Worm (Caenorhabditis elegans): ENCODE results near the gene ptr-19.

Gene ptr-19

ce11 chrIII:10832636-10833035 lies 51.0 kb downstream of the ptr-19 start, which contains the start of gene sbsp-1:
Gene sbsp-1, plus strand, starts transcription at chrIII:10832936.
- TF ChIP-seq nhr-12 (tag; optimal IDR thresholded peaks at IDR 0.05), result no peak
- no peak for TF ChIP-seq unc-120 (tag; optimal IDR thresholded peaks at IDR 0.05; ENCODE audit: poor library complexity, severe bottlenecking)
- no peak for TF ChIP-seq nhr-28 (tag; optimal IDR thresholded peaks at IDR 0.05)
- TF ChIP-seq snpc-4 (tag; optimal IDR thresholded peaks at IDR 0.05), result no peak
- TF ChIP-seq nhr-237 (tag; optimal IDR thresholded peaks at IDR 0.05), result no peak
- no peak for TF ChIP-seq mab-5 (tag; optimal IDR thresholded peaks at IDR 0.05)
- TF ChIP-seq ceh-39 (tag; optimal IDR thresholded peaks at IDR 0.05), result no peak
- no peak for TF ChIP-seq ceh-83 (GFP tag; optimal IDR thresholded peaks at IDR 0.05)
- no peak for TF ChIP-seq lsy-2 (tag; optimal IDR thresholded peaks at IDR 0.05)
- TF ChIP-seq elt-3 (tag; optimal IDR thresholded peaks at IDR 0.05), result no peak
- no peak for TF ChIP-seq nhr-76 (tag; optimal IDR thresholded peaks at IDR 0.05)
- TF ChIP-seq sptf-1 (tag; optimal IDR thresholded peaks at IDR 0.05), result no peak
- TF ChIP-seq zip-8 (tag; optimal IDR thresholded peaks at IDR 0.05), result no peak
- TF ChIP-seq unc-62 (GFP tag; optimal IDR thresholded peaks at IDR 0.05), result no peak
- no peak for TF ChIP-seq mep-1 (tag; optimal IDR thresholded peaks at IDR 0.05)
- no peak for TF ChIP-seq lin-32 (GFP tag; optimal IDR thresholded peaks at IDR 0.05)
- TF ChIP-seq ztf-11 (tag; optimal IDR thresholded peaks at IDR 0.05), result no peak
- no peak for TF ChIP-seq bed-3 (GFP tag; optimal IDR thresholded peaks at IDR 0.05)
- TF ChIP-seq ham-2 (GFP tag; optimal IDR thresholded peaks at IDR 0.05), result no peak

All from whole organism, mixed stage, embryonic.